Worm (Caenorhabditis elegans): ENCODE data around the gene F55H2.7.

ce11 chrIII:9511055-9511520 lies 5.0 kb downstream of the F55H2.7 start, which contains the start of gene F55H2.5:
- TF ChIP-seq ets-4 (GFP tag; optimal IDR thresholded peaks at IDR 0.05) (no peak), mcd-1 (GFP tag; IDR thresholded peaks at IDR 0.05) (no peak), unc-62 (GFP tag; optimal IDR thresholded peaks at IDR 0.05) (no peak), efl-1 (GFP tag; optimal IDR thresholded peaks at IDR 0.05) (no peak), ztf-6 (GFP tag; IDR thresholded peaks at IDR 0.05) (no peak), dox-1 (GFP tag; IDR thresholded peaks at IDR 0.05) (no peak), xnd-1 (tag; optimal IDR thresholded peaks at IDR 0.05) (no peak), bed-2 (GFP tag; IDR thresholded peaks at IDR 0.05) (no peak), madf-10 (tag; optimal IDR thresholded peaks at IDR 0.05) (no peak), snpc-4 (GFP tag; optimal IDR thresholded peaks at IDR 0.05) (no peak), snpc-4 (tag; optimal IDR thresholded peaks at IDR 0.05) (no peak), B0336.3 (GFP tag; IDR thresholded peaks at IDR 0.05) (no peak), ama-1 (optimal IDR thresholded peaks at IDR 0.05) (no peak), ama-1 (GFP tag; optimal IDR thresholded peaks at IDR 0.05) (no peak), atf-7 (tag; optimal IDR thresholded peaks at IDR 0.05) (no peak)
